Worm (Caenorhabditis elegans): ENCODE results near the gene ctbp-1.

DNA sequence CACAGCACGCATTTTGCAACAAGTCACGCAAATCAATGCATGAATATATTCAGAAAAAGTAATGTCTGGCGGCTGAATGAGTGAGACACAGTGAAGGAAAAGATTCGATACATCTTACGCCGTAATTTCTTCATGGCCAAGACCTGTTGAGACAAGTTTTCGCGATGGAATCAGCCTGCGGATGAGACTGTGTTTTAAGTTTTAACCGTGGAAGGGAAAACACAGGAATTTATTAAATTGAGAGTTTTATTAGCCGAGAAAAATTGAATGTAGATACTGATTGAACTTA, 8.4 kb upstream of the ctbp-1 start, which contains the start of gene hog-1:
- TF ChIP-seq egl-44 (GFP tag; IDR thresholded peaks at IDR 0.05) (no peak), madf-10 (tag; optimal IDR thresholded peaks at IDR 0.05) (no peak), him-1 (tag; optimal IDR thresholded peaks at IDR 0.05) (no peak), snpc-4 (GFP tag; optimal IDR thresholded peaks at IDR 0.05) (no peak), snpc-4 (tag; optimal IDR thresholded peaks at IDR 0.05) (no peak), Y53F4B.3 (GFP tag; IDR thresholded peaks at IDR 0.05) (no peak), B0035.1 (tag; optimal IDR thresholded peaks at IDR 0.05) (no peak), ama-1 (optimal IDR thresholded peaks at IDR 0.05) (no peak), ama-1 (GFP tag; optimal IDR thresholded peaks at IDR 0.05) (no peak), aptf-3 (GFP tag; IDR thresholded peaks at IDR 0.05) (no peak), athp-1 (tag; optimal IDR thresholded peaks at IDR 0.05) (no peak), Y67H2A.10 (GFP tag; conservative IDR thresholded peaks at IDR 0.05) (no peak), bed-2 (GFP tag; IDR thresholded peaks at IDR 0.05) (no peak)

All from whole organism, young adult.